Worm (Caenorhabditis elegans) whole organism, L2 larva: ENCODE measurements around the gene C37C3.11.

Source experiments
- C34F6.9 ChIP-seq: fragments of 150-350 bp; optimal IDR thresholded peaks from 2 replicates; lab custom pipeline; 2014; ENCODE audit warnings: missing biosample characterization, missing genetic modification characterization
- F13H6.1 ChIP-seq: sonication (generic microtip); optimal IDR thresholded peaks from 2 replicates; lab custom pipeline; 2016; ENCODE audit warnings: missing genetic modification characterization, missing compliant biosample characterization
- ZK546.5 ChIP-seq: sonication (generic microtip); optimal IDR thresholded peaks from 2 replicates; lab custom pipeline; 2017; ENCODE audit warnings: missing biosample characterization, missing genetic modification characterization
- ama-1 ChIP-seq: fragments of 150-350 bp; optimal IDR thresholded peaks from 2 replicates; lab custom pipeline; 2018; ENCODE audit warnings: inconsistent platforms
- ceh-82 ChIP-seq: fragments of 150-350 bp; optimal IDR thresholded peaks from 2 replicates; lab custom pipeline; 2014; ENCODE audit warnings: missing biosample characterization, missing genetic modification characterization
- crh-2 ChIP-seq: sonication (generic microtip); optimal IDR thresholded peaks from 2 replicates; lab custom pipeline; 2017; ENCODE audit warnings: missing biosample characterization, missing genetic modification characterization
- dmd-4 ChIP-seq: sonication (generic microtip); optimal IDR thresholded peaks from 2 replicates; lab custom pipeline; 2017; ENCODE audit warnings: missing biosample characterization, missing genetic modification characterization
- elt-1 ChIP-seq: fragments of 150-350 bp; optimal IDR thresholded peaks from 2 replicates; lab custom pipeline; 2014; ENCODE audit warnings: missing biosample characterization, missing genetic modification characterization
- elt-3 ChIP-seq: sonication (generic microtip); optimal IDR thresholded peaks from 2 replicates; lab custom pipeline; 2017; ENCODE audit warnings: missing biosample characterization, missing genetic modification characterization
- fos-1 ChIP-seq: fragments of 150-350 bp; optimal IDR thresholded peaks from 2 replicates; lab custom pipeline; 2014; ENCODE audit warnings: missing biosample characterization, missing genetic modification characterization
- gmeb-1 ChIP-seq: fragments of 150-350 bp; optimal IDR thresholded peaks from 2 replicates; lab custom pipeline; 2014; ENCODE audit warnings: missing biosample characterization, missing genetic modification characterization
- lin-11 ChIP-seq: fragments of 150-350 bp; sonication (generic microtip); optimal IDR thresholded peaks from 2 replicates; lab custom pipeline; 2014; ENCODE audit warnings: missing biosample characterization, missing genetic modification characterization, inconsistent platforms, mixed read lengths
- lsy-2 ChIP-seq, 2 experiments: fragments of 150-350 bp in 1 of 2; sonication (generic microtip) in 1 of 2; optimal IDR thresholded peaks; 2 replicates each; lab custom pipeline; 2014 to 2017; ENCODE audit warnings: missing biosample characterization in 2 of 2, missing genetic modification characterization in 2 of 2
- mbf-1 ChIP-seq: sonication (generic microtip); optimal IDR thresholded peaks from 2 replicates; lab custom pipeline; 2017; ENCODE audit warnings: missing biosample characterization, missing genetic modification characterization
- mdl-1 ChIP-seq, 2 experiments: fragments of 150-350 bp in 1 of 2; sonication (generic microtip) in 1 of 2; optimal IDR thresholded peaks; 2 replicates each; lab custom pipeline; 2017; ENCODE audit warnings: missing biosample characterization in 2 of 2, missing genetic modification characterization in 2 of 2
- nhr-10 ChIP-seq: sonication (generic microtip); optimal IDR thresholded peaks from 2 replicates; lab custom pipeline; 2017; ENCODE audit warnings: missing biosample characterization, missing genetic modification characterization
- nhr-129 ChIP-seq: fragments of 150-350 bp; optimal IDR thresholded peaks from 2 replicates; lab custom pipeline; 2014; ENCODE audit warnings: missing biosample characterization, missing genetic modification characterization
- nhr-21 ChIP-seq: fragments of 150-350 bp; optimal IDR thresholded peaks from 2 replicates; lab custom pipeline; 2014; ENCODE audit warnings: missing biosample characterization, missing genetic modification characterization
- nhr-23 ChIP-seq: fragments of 150-350 bp; optimal IDR thresholded peaks from 2 replicates; lab custom pipeline; 2014; ENCODE audit warnings: missing biosample characterization, missing genetic modification reagents, missing genetic modification characterization
- nhr-237 ChIP-seq: fragments of 150-350 bp; optimal IDR thresholded peaks from 2 replicates; lab custom pipeline; 2014; ENCODE audit warnings: missing biosample characterization, missing genetic modification characterization
- peb-1 ChIP-seq: fragments of 150-350 bp; optimal IDR thresholded peaks from 2 replicates; lab custom pipeline; 2014; ENCODE audit warnings: missing biosample characterization, missing genetic modification characterization
- sem-4 ChIP-seq: fragments of 150-350 bp; optimal IDR thresholded peaks from 2 replicates; lab custom pipeline; 2014; ENCODE audit warnings: missing biosample characterization, missing genetic modification reagents, missing genetic modification characterization
- sma-3 ChIP-seq: sonication (generic microtip); optimal IDR thresholded peaks from 2 replicates; lab custom pipeline; 2016; ENCODE audit warnings: missing genetic modification reagents, missing genetic modification characterization, missing compliant biosample characterization
- sma-9 ChIP-seq, 2 experiments: fragments of 150-350 bp in 1 of 2; sonication (generic microtip) in 1 of 2; optimal IDR thresholded peaks; 2 replicates each; lab custom pipeline; 2014 to 2016; ENCODE audit warnings: missing genetic modification characterization in 2 of 2, mild to moderate bottlenecking in 1 of 2, missing biosample characterization in 1 of 2, missing compliant biosample characterization in 1 of 2, missing genetic modification reagents in 1 of 2, moderate library complexity in 1 of 2
- snpc-4 ChIP-seq: fragments of 150-350 bp; optimal IDR thresholded peaks from 2 replicates; lab custom pipeline; 2014; ENCODE audit warnings: missing biosample characterization, missing genetic modification characterization
- unc-55 ChIP-seq: fragments of 150-350 bp; sonication (generic microtip); optimal IDR thresholded peaks from 3 replicates; lab custom pipeline; 2014; ENCODE audit warnings: missing biosample characterization, missing genetic modification reagents, missing genetic modification characterization
- zag-1 ChIP-seq: fragments of 150-350 bp; optimal IDR thresholded peaks from 2 replicates; lab custom pipeline; 2014; ENCODE audit warnings: missing biosample characterization, missing genetic modification characterization
- ztf-1 ChIP-seq: fragments of 200-800 bp; sonication (Bioruptor generic); conservative IDR thresholded peaks from 2 replicates; pipeline ENCODE4 v1.3.6; 2022; ENCODE audit warnings: missing genetic modification characterization, missing compliant biosample characterization
- ztf-11 ChIP-seq: sonication (generic microtip); optimal IDR thresholded peaks from 2 replicates; lab custom pipeline; 2017; ENCODE audit warnings: missing biosample characterization, missing genetic modification characterization

C37C3.11 gene

ce11 chrV:7822655-7823054, 41.9 kb downstream of the C37C3.11 start (continued):
- TF ChIP-seq unc-55 (GFP tag; lab: Kevin White, UChicago), result no peak

- TF ChIP-seq fos-1 (tag; lab: Kevin White, UChicago), result peak; percentile 50
- no peak for TF ChIP-seq sem-4 (tag; lab: Kevin White, UChicago)
- TF ChIP-seq F13H6.1 (tag; lab: Kevin White, UChicago), result no peak
- TF ChIP-seq peb-1 (tag; lab: Kevin White, UChicago), result no peak
- TF ChIP-seq C34F6.9 (tag; lab: Kevin White, UChicago), result peak; percentile 71
- peak; percentile 71 for TF ChIP-seq unc-55 (GFP tag; lab: Kevin White, UChicago)
- TF ChIP-seq ztf-11 (tag; lab: Kevin White, UChicago), result no peak
- TF ChIP-seq nhr-23, result no peak
- peak; percentile 7 for TF ChIP-seq sma-9 (GFP tag; optimal IDR thresholded peaks at IDR 0.05; lab: Kevin White, UChicago)
- TF ChIP-seq sma-9 (tag; optimal IDR thresholded peaks at IDR 0.05; lab: Kevin White, UChicago), result no peak
- no peak for TF ChIP-seq nhr-10
- TF ChIP-seq mdl-1 (tag; optimal IDR thresholded peaks at IDR 0.05; lab: Kevin White, UChicago), result no peak
- TF ChIP-seq elt-1 (tag; lab: Kevin White, UChicago), result no peak
- no peak for TF ChIP-seq dmd-4 (tag; lab: Kevin White, UChicago)
- TF ChIP-seq ztf-1, result no peak
- peak; percentile 27 for TF ChIP-seq gmeb-1 (tag; lab: Kevin White, UChicago)
- TF ChIP-seq ZK546.5, result no peak
- TF ChIP-seq lin-11 (tag; lab: Kevin White, UChicago), result no peak
- TF ChIP-seq snpc-4 (tag; lab: Kevin White, UChicago), result no peak
- TF ChIP-seq elt-3 (tag; lab: Kevin White, UChicago), result no peak
- TF ChIP-seq mbf-1 (tag; lab: Kevin White, UChicago), result no peak
- TF ChIP-seq nhr-129, result peak; percentile 24
- no peak for TF ChIP-seq ama-1 (lab: Kevin White, UChicago)
- TF ChIP-seq sma-3 (GFP tag; lab: Kevin White, UChicago), result peak; percentile 45
- no peak for TF ChIP-seq zag-1
- no peak for TF ChIP-seq nhr-21 (tag; lab: Kevin White, UChicago)
- TF ChIP-seq lsy-2 (tag; optimal IDR thresholded peaks at IDR 0.05; lab: Kevin White, UChicago), result peak in 1 of 2 experiments; percentile 64
- TF ChIP-seq crh-2, result peak; percentile 47
- TF ChIP-seq, all 48 proteins: peak for 9
Measured at ce11 chrV:7820270-7820669, 44.3 kb downstream of the C37C3.11 start, which contains the start of gene lbp-4. Gene lbp-4, plus strand, starts transcription at chrV:7820578.

- no peak for TF ChIP-seq nhr-10
- no peak for TF ChIP-seq crh-2
- TF ChIP-seq nhr-237 (tag; lab: Kevin White, UChicago), result no peak
- TF ChIP-seq ztf-11 (tag; lab: Kevin White, UChicago), result no peak
- TF ChIP-seq C34F6.9 (tag; lab: Kevin White, UChicago), result peak; percentile 13
- TF ChIP-seq zag-1, result no peak
- no peak for TF ChIP-seq fos-1 (tag; lab: Kevin White, UChicago)
- no peak for TF ChIP-seq ztf-1
- no peak for TF ChIP-seq ceh-82
- peak; percentile 21 for TF ChIP-seq unc-55 (GFP tag; lab: Kevin White, UChicago)
- no peak for TF ChIP-seq nhr-23
Measured at ce11 chrV:7819585-7819984, 45.0 kb downstream of the C37C3.11 start.

- TF ChIP-seq nhr-129, result no peak
Measured at ce11 chrV:7816486-7816885, 48.1 kb downstream of the C37C3.11 start.

ce11 chrV:7814601-7815000, 50.0 kb downstream of the C37C3.11 start, which contains the start of gene ZK742.6:
Gene ZK742.6, minus strand, starts transcription at chrV:7814942.
- TF ChIP-seq snpc-4 (tag; lab: Kevin White, UChicago), result no peak
- no peak for TF ChIP-seq sma-9 (GFP tag; optimal IDR thresholded peaks at IDR 0.05; lab: Kevin White, UChicago)
- no peak for TF ChIP-seq sma-9 (tag; optimal IDR thresholded peaks at IDR 0.05; lab: Kevin White, UChicago)
